Worm (Caenorhabditis elegans) whole organism, L4/young adult: ENCODE measurements around the gene R05G6.5.

ENCODE experiments used
- W03F9.2 ChIP-seq: fragments of 150-350 bp; optimal IDR thresholded peaks from 2 replicates; lab custom pipeline; 2014; ENCODE audit warnings: missing biosample characterization, missing genetic modification characterization
- dao-5 ChIP-seq: sonication (generic microtip); optimal IDR thresholded peaks from 2 replicates; lab custom pipeline; 2016; ENCODE audit warnings: missing genotype, missing genetic modification characterization, moderate library complexity, missing compliant biosample characterization
- him-1 ChIP-seq: sonication (generic microtip); optimal IDR thresholded peaks from 2 replicates; lab custom pipeline; 2016; ENCODE audit warnings: missing genotype, missing genetic modification reagents, missing genetic modification characterization, missing compliant biosample characterization

DNA sequence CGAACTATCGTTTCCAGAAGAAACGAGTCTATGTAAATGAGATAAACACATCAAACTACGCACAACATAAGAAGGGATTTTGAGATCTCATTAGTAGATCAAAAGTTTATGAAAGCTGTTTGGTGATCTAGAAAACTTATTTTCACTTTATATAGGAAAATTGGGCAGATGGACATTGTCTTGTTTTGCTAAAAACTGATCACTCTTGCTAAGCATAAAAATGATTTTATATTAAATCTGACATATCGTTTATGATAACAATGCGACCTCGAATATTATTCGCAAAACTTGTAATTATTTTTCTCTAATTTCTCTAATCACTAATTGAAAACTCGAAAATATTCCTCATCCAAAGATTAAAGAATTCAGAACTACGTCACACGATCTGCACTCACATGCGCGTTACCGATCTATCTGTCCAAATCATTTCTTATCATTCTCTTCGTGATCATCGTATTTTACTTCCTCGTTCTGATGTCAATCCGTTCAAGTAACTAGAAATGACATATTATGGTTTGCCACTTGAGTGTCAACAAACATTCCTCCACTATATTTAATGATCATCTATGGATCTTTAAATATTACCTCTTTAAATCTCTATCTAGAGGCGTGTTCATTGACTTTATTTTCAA, 38.3 kb upstream of the R05G6.5 start, which contains the start of gene F55G1.7:
- TF ChIP-seq him-1 (tag; lab: Kevin White, UChicago): no peak
- no peak for TF ChIP-seq dao-5 (tag; lab: Kevin White, UChicago)
- TF ChIP-seq W03F9.2 (tag; lab: Kevin White, UChicago): no peak
